Worm (Caenorhabditis elegans) whole organism, midembryonic: Measurements from ENCODE around the gene ges-1.

ENCODE experiments used
- T22C8.4 ChIP-seq: fragments of 200-800 bp; sonication (Bioruptor generic); IDR thresholded peaks from 2 replicates; pipeline ENCODE4 v1.3.6; 2022; ENCODE audit warnings: missing genetic modification characterization, missing compliant biosample characterization
- cog-1 ChIP-seq: sonication (generic microtip); optimal IDR thresholded peaks from 2 replicates; lab custom pipeline; 2016; ENCODE audit warnings: missing genetic modification characterization, missing compliant biosample characterization
- flt-1 ChIP-seq: fragments of 200-800 bp; sonication (Bioruptor generic); IDR thresholded peaks from 2 replicates; pipeline ENCODE4 v1.3.6; 2022; ENCODE audit warnings: missing genetic modification characterization, missing compliant biosample characterization
- klf-2 ChIP-seq: fragments of 200-800 bp; sonication (Bioruptor generic); conservative IDR thresholded peaks from 2 replicates; pipeline ENCODE4 v1.3.6; 2022; ENCODE audit warnings: missing genetic modification reagents, missing genetic modification characterization, missing compliant biosample characterization
- med-1 ChIP-seq: sonication (generic microtip); optimal IDR thresholded peaks from 2 replicates; lab custom pipeline; 2017; ENCODE audit warnings: missing genetic modification characterization, mild to moderate bottlenecking, missing compliant biosample characterization, antibody characterized with exemption, missing genetic modification reagents; ENCODE audit not compliant: insufficient read depth
- ref-1 ChIP-seq: fragments of 200-800 bp; sonication (Bioruptor generic); conservative IDR thresholded peaks from 2 replicates; pipeline ENCODE4 v1.3.6; 2022; ENCODE audit warnings: missing genetic modification reagents, missing genetic modification characterization, missing compliant biosample characterization
- tab-1 ChIP-seq: fragments of 200-800 bp; sonication (Bioruptor generic); IDR thresholded peaks from 2 replicates; pipeline ENCODE4 v1.3.6; 2022; ENCODE audit warnings: missing genetic modification characterization, missing compliant biosample characterization
- ztf-23 ChIP-seq: fragments of 200-800 bp; sonication (Bioruptor generic); IDR thresholded peaks from 2 replicates; pipeline ENCODE4 v1.3.6; 2022; ENCODE audit warnings: missing genetic modification reagents, missing genetic modification characterization, missing compliant biosample characterization
- ztf-29 ChIP-seq: fragments of 200-800 bp; sonication (Bioruptor generic); IDR thresholded peaks from 2 replicates; pipeline ENCODE4 v1.3.6; 2022; ENCODE audit warnings: missing genetic modification reagents, missing genetic modification characterization, missing compliant biosample characterization

ges-1 gene

DNA sequence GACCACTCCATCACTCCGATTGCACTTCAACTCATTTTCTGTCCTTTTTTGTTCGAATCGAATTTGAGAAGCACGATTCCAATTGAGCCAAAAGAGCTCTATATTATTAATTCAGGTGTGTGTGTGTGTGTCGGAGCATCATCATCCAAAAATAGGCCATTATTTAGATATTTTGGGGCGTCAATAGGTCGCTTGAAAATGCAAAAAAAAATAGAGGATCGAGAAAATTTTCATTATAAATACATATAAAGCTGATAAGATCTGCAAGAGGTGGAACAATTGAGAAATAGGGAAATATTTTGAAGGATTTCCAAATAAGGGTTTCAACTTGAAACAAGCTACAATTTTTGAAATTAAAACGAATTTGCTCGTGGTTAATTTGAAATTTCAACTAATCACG lies 39.0 kb downstream of the ges-1 start, which contains the start of gene Y75B7AR.1:
Gene Y75B7AR.1, minus strand, starts transcription at position 101 of the 400 bp plus-strand sequence.
- TF ChIP-seq T22C8.4 (GFP tag; lab: Robert Waterston, UW) (no peak), med-1 (no peak), ref-1 (GFP tag; lab: Robert Waterston, UW) (no peak), cog-1 (tag; lab: Kevin White, UChicago) (no peak), tab-1 (GFP tag; lab: Robert Waterston, UW) (no peak), ztf-29 (GFP tag; lab: Robert Waterston, UW) (no peak), ztf-23 (GFP tag; lab: Robert Waterston, UW) (no peak), klf-2 (GFP tag; lab: Robert Waterston, UW) (no peak), flt-1 (no peak)

- TF ChIP-seq med-1 (no peak), ztf-29 (GFP tag; lab: Robert Waterston, UW) (no peak), T22C8.4 (GFP tag; lab: Robert Waterston, UW) (no peak), cog-1 (tag; lab: Kevin White, UChicago) (no peak), ztf-23 (GFP tag; lab: Robert Waterston, UW) (no peak), ref-1 (GFP tag; lab: Robert Waterston, UW) (no peak), flt-1 (no peak), tab-1 (GFP tag; lab: Robert Waterston, UW) (no peak), klf-2 (GFP tag; lab: Robert Waterston, UW) (no peak)
These were observed 41.5 kb downstream of the ges-1 start for ce11 chrV:1390415-1390814.

DNA sequence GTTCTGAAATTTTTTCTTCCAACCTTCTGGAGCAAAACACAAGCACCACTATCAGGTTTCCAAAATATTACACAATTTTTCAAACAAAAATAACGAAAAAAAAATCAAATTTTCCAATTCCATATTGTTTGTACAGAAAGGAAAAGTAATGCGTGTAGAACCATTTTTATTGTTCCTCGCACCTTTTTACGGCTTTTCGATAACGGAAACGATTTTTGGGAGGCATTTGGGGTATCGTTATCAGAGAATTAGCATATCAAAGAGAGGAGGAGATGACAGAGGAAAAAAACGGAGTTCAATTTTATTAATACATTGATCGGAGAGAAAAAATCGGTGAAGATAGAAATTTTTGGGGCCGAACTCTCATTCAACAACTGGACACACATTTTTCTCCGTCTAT lies 42.1 kb downstream of the ges-1 start:
- TF ChIP-seq ztf-23 (GFP tag; lab: Robert Waterston, UW) (no peak), T22C8.4 (GFP tag; lab: Robert Waterston, UW) (no peak)

DNA sequence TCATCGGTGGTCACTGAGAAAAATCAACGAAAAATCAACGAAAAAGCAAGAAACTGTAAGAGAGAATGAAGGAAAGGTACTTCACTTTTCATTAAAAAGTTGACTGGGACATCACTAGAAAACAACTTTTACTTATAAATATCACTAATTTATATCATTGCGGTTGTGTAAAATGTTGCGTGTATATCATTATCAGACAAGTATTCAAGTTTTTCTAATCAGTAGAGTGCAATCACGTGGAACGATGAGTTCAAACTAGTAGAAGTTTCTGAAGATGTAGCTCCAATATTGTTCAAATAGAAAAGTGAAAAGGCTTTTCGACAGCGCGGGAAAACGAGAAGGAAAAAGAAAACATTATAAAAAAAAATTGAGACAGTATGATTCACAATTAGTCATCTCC lies 43.7 kb downstream of the ges-1 start:
- TF ChIP-seq ztf-23 (GFP tag; lab: Robert Waterston, UW) = no peak
- TF ChIP-seq ref-1 (GFP tag; lab: Robert Waterston, UW) = no peak
- TF ChIP-seq ztf-29 (GFP tag; lab: Robert Waterston, UW) = no peak
- TF ChIP-seq cog-1 (tag; lab: Kevin White, UChicago) = no peak
- no peak for TF ChIP-seq tab-1 (GFP tag; lab: Robert Waterston, UW)
- TF ChIP-seq T22C8.4 (GFP tag; lab: Robert Waterston, UW) = no peak
- no peak for TF ChIP-seq med-1
- no peak for TF ChIP-seq klf-2 (GFP tag; lab: Robert Waterston, UW)
- TF ChIP-seq flt-1 = no peak

ce11 chrV:1383206-1383908 lies 48.6 kb downstream of the ges-1 start, which contains the start of gene rga-4:
TSS of gene rga-4 (minus strand) at chrV:1383256.
- TF ChIP-seq ztf-29 (GFP tag; lab: Robert Waterston, UW) = no peak
- TF ChIP-seq cog-1 (tag; lab: Kevin White, UChicago) = no peak
- TF ChIP-seq flt-1 = no peak
- no peak for TF ChIP-seq med-1
- no peak for TF ChIP-seq T22C8.4 (GFP tag; lab: Robert Waterston, UW)
- no peak for TF ChIP-seq ztf-23 (GFP tag; lab: Robert Waterston, UW)
- TF ChIP-seq ref-1 (GFP tag; lab: Robert Waterston, UW) = no peak

DNA sequence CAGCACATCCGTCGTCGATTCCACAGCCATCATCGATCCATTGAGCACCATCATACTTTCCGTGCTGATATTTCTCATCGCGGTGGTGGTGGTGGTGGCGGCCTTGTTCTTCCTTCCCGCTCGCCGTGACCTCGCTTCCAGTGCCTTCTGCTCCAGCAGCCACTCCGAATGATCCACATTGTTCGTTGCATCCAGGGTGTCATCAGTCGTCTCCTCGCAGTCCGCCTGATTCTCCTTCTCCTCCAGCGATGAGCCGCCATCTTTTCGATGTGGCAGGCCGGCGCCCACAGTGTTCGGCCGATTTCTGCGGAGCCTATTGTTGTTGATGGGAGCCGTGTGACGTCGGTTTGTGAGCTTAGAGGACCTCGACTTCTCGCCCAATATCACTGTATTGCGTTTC lies 53.9 kb downstream of the ges-1 start:
- TF ChIP-seq tab-1 (GFP tag; lab: Robert Waterston, UW) (no peak), flt-1 (no peak), ztf-29 (GFP tag; lab: Robert Waterston, UW) (no peak), ref-1 (GFP tag; lab: Robert Waterston, UW) (no peak), T22C8.4 (GFP tag; lab: Robert Waterston, UW) (no peak), ztf-23 (GFP tag; lab: Robert Waterston, UW) (no peak)
